Worm (Caenorhabditis elegans) whole organism, L1 larva: ENCODE results near the gene F59A1.12.

ENCODE experiments used
- C34B4.2 ChIP-seq: sonication (generic microtip); optimal IDR thresholded peaks from 2 replicates; lab custom pipeline; 2017; ENCODE audit warnings: mild to moderate bottlenecking, missing genetic modification characterization, missing compliant biosample characterization
- aha-1 ChIP-seq: fragments of 150-350 bp; optimal IDR thresholded peaks from 2 replicates; lab custom pipeline; 2014; ENCODE audit warnings: missing biosample characterization, missing genetic modification characterization
- aly-2 ChIP-seq: fragments of 150-350 bp; optimal IDR thresholded peaks from 2 replicates; lab custom pipeline; 2014; ENCODE audit warnings: missing biosample characterization, missing genetic modification characterization
- fkh-10 ChIP-seq: sonication (generic microtip); optimal IDR thresholded peaks from 2 replicates; lab custom pipeline; 2017; ENCODE audit warnings: missing biosample characterization, missing genetic modification reagents, missing genetic modification characterization
- jun-1 ChIP-seq: fragments of 150-350 bp; optimal IDR thresholded peaks from 2 replicates; lab custom pipeline; 2014; ENCODE audit warnings: missing biosample characterization, missing genetic modification reagents, missing genetic modification characterization
- mep-1 ChIP-seq: fragments of 150-350 bp; optimal IDR thresholded peaks from 2 replicates; lab custom pipeline; 2014; ENCODE audit warnings: missing biosample characterization, missing genetic modification characterization
- sox-4 ChIP-seq: sonication (generic microtip); optimal IDR thresholded peaks from 2 replicates; lab custom pipeline; 2016; ENCODE audit warnings: missing genetic modification characterization, missing compliant biosample characterization
- sptf-1 ChIP-seq: fragments of 150-350 bp; optimal IDR thresholded peaks from 2 replicates; lab custom pipeline; 2014; ENCODE audit warnings: missing biosample characterization, missing genetic modification characterization
- unc-130 ChIP-seq: fragments of 150-350 bp; optimal IDR thresholded peaks from 2 replicates; lab custom pipeline; 2017; ENCODE audit warnings: missing biosample characterization, missing genetic modification characterization, inconsistent platforms
- unc-62 ChIP-seq: fragments of 150-350 bp; optimal IDR thresholded peaks from 2 replicates; lab custom pipeline; 2014; ENCODE audit warnings: missing biosample characterization, missing genetic modification reagents, missing genetic modification characterization
- ztf-11 ChIP-seq, 2 experiments: sonication (generic microtip); optimal IDR thresholded peaks; 2 replicates each; lab custom pipeline; 2016 to 2017; ENCODE audit warnings: missing genetic modification characterization in 2 of 2, missing biosample characterization in 1 of 2, missing compliant biosample characterization in 1 of 2

DNA sequence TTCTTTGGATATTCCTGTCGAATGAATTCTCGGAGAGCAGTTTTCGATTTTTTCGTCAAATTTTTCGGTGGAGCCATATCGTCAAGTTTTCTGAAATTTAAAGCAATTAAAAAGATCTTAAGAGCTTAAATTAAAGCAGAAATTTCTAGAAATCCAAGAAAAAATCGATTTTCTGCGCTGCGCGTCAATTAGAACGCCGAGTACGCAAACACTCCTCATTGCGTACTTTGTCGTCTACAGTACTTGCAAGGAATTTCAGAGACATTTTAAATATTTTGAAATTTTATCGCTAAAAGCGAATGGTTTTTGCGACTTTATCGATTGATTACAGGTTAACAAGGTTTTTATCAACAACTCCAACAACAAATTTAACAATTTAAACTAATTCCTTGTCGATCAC lies 12.4 kb downstream of the F59A1.12 start:
- TF ChIP-seq C34B4.2 (tag; lab: Kevin White, UChicago) (no peak), jun-1 (tag; lab: Kevin White, UChicago) (no peak), mep-1 (tag; lab: Kevin White, UChicago) (no peak), unc-62 (GFP tag; lab: Kevin White, UChicago) (no peak), sox-4 (tag; lab: Kevin White, UChicago) (no peak), unc-130 (tag; lab: Kevin White, UChicago) (no peak), ztf-11 (tag; optimal IDR thresholded peaks at IDR 0.05; lab: Kevin White, UChicago) (no peak), fkh-10 (GFP tag; lab: Kevin White, UChicago) (no peak), aly-2 (tag; lab: Kevin White, UChicago) (no peak), aha-1 (tag; lab: Kevin White, UChicago) (no peak), sptf-1 (tag; lab: Kevin White, UChicago) (no peak)
